Worm (Caenorhabditis elegans) whole organism, late embryonic: ENCODE data around the gene F43G6.4.

Experiments used
- C38D4.7 ChIP-seq: fragments of 200-800 bp; sonication (Bioruptor generic); optimal IDR thresholded peaks from 2 replicates; lab custom pipeline; 2018; ENCODE audit warnings: mild to moderate bottlenecking, missing genetic modification characterization, moderate library complexity, missing compliant biosample characterization
- ahr-1 ChIP-seq: sonication (generic microtip); optimal IDR thresholded peaks from 2 replicates; lab custom pipeline; 2016; ENCODE audit warnings: missing genetic modification characterization, missing compliant biosample characterization
- ceh-18 ChIP-seq: sonication (generic microtip); optimal IDR thresholded peaks from 2 replicates; lab custom pipeline; 2016; ENCODE audit warnings: missing genetic modification characterization, missing compliant biosample characterization
- ceh-2 ChIP-seq: sonication (generic microtip); optimal IDR thresholded peaks from 2 replicates; lab custom pipeline; 2016; ENCODE audit warnings: missing genotype, missing genetic modification characterization, missing compliant biosample characterization
- ceh-22 ChIP-seq: sonication (generic microtip); optimal IDR thresholded peaks from 2 replicates; lab custom pipeline; 2017; ENCODE audit warnings: missing biosample characterization, missing genetic modification characterization
- ceh-30 ChIP-seq: fragments of 150-350 bp; optimal IDR thresholded peaks from 2 replicates; lab custom pipeline; 2014; ENCODE audit warnings: missing biosample characterization, missing genetic modification characterization
- ceh-31 ChIP-seq: sonication (generic microtip); optimal IDR thresholded peaks from 2 replicates; lab custom pipeline; 2016; ENCODE audit warnings: missing genetic modification characterization, missing compliant biosample characterization
- ceh-34 ChIP-seq: sonication (generic microtip); optimal IDR thresholded peaks from 2 replicates; lab custom pipeline; 2016; ENCODE audit warnings: mild to moderate bottlenecking, missing genetic modification characterization, missing compliant biosample characterization
- ceh-45 ChIP-seq: fragments of 200-800 bp; sonication (Bioruptor generic); IDR thresholded peaks from 2 replicates; pipeline ENCODE4 v1.3.6; 2022; ENCODE audit warnings: missing genetic modification reagents, missing genetic modification characterization, missing compliant biosample characterization
- ceh-6 ChIP-seq: fragments of 200-800 bp; sonication (Bioruptor generic); optimal IDR thresholded peaks from 2 replicates; lab custom pipeline; 2018; ENCODE audit warnings: mild to moderate bottlenecking, missing genetic modification characterization, missing compliant biosample characterization
- ceh-9 ChIP-seq: sonication (generic microtip); optimal IDR thresholded peaks from 2 replicates; lab custom pipeline; 2016; ENCODE audit warnings: mild to moderate bottlenecking, missing genetic modification characterization, inconsistent platforms, missing compliant biosample characterization
- che-1 ChIP-seq: sonication (generic microtip); optimal IDR thresholded peaks from 2 replicates; lab custom pipeline; 2016; ENCODE audit warnings: mild to moderate bottlenecking, missing genetic modification characterization, missing compliant biosample characterization
- elt-2 ChIP-seq: sonication (generic microtip); optimal IDR thresholded peaks from 2 replicates; lab custom pipeline; 2016; ENCODE audit warnings: missing genetic modification reagents, missing genetic modification characterization, missing compliant biosample characterization
- elt-4 ChIP-seq: sonication (generic microtip); optimal IDR thresholded peaks from 2 replicates; lab custom pipeline; 2016; ENCODE audit warnings: missing genetic modification characterization, missing compliant biosample characterization
- ets-4 ChIP-seq: sonication (generic microtip); optimal IDR thresholded peaks from 2 replicates; lab custom pipeline; 2016; ENCODE audit warnings: missing genetic modification characterization, missing compliant biosample characterization
- eyg-1 ChIP-seq: sonication (generic microtip); optimal IDR thresholded peaks from 2 replicates; lab custom pipeline; 2016; ENCODE audit warnings: missing genotype, missing genetic modification characterization, missing compliant biosample characterization
- fax-1 ChIP-seq: sonication (generic microtip); optimal IDR thresholded peaks from 2 replicates; lab custom pipeline; 2016; ENCODE audit warnings: missing genotype, missing genetic modification characterization, missing compliant biosample characterization
- fkh-6 ChIP-seq: sonication (generic microtip); optimal IDR thresholded peaks from 2 replicates; lab custom pipeline; 2016; ENCODE audit warnings: missing genetic modification characterization, missing compliant biosample characterization
- gmeb-2 ChIP-seq: sonication (generic microtip); optimal IDR thresholded peaks from 2 replicates; lab custom pipeline; 2016; ENCODE audit warnings: missing genetic modification characterization, inconsistent platforms, missing compliant biosample characterization
- hlh-15 ChIP-seq: sonication (generic microtip); optimal IDR thresholded peaks from 2 replicates; lab custom pipeline; 2016; ENCODE audit warnings: missing genetic modification characterization, missing compliant biosample characterization
- hlh-30 ChIP-seq: sonication (generic microtip); optimal IDR thresholded peaks from 2 replicates; lab custom pipeline; 2017; ENCODE audit warnings: antibody characterized with exemption, missing genetic modification characterization, missing compliant biosample characterization; ENCODE audit not compliant: insufficient read depth
- hlh-8 ChIP-seq: sonication (generic microtip); optimal IDR thresholded peaks from 2 replicates; lab custom pipeline; 2016; ENCODE audit warnings: missing genotype, missing genetic modification characterization, missing compliant biosample characterization
- lim-6 ChIP-seq: sonication (generic microtip); optimal IDR thresholded peaks from 2 replicates; lab custom pipeline; 2016; ENCODE audit warnings: missing genetic modification characterization, missing compliant biosample characterization
- madf-2 ChIP-seq: sonication (generic microtip); optimal IDR thresholded peaks from 2 replicates; lab custom pipeline; 2017; ENCODE audit warnings: missing genetic modification characterization, missing compliant biosample characterization
- nhr-11 ChIP-seq: fragments of 150-350 bp; optimal IDR thresholded peaks from 2 replicates; lab custom pipeline; 2014; ENCODE audit warnings: missing biosample characterization, missing genetic modification characterization
- npax-4 ChIP-seq: sonication (generic microtip); optimal IDR thresholded peaks from 2 replicates; lab custom pipeline; 2016; ENCODE audit warnings: missing genetic modification characterization, missing compliant biosample characterization
- pag-3 ChIP-seq: sonication (generic microtip); optimal IDR thresholded peaks from 2 replicates; lab custom pipeline; 2016; ENCODE audit warnings: missing compliant biosample characterization, missing genetic modification characterization, borderline replicate concordance
- pax-1 ChIP-seq: fragments of 150-350 bp; optimal IDR thresholded peaks from 2 replicates; lab custom pipeline; 2014; ENCODE audit warnings: missing biosample characterization, missing genetic modification characterization
- pqm-1 ChIP-seq: sonication (generic microtip); optimal IDR thresholded peaks from 2 replicates; lab custom pipeline; 2016; ENCODE audit warnings: missing genetic modification characterization, missing compliant biosample characterization
- pros-1 ChIP-seq: fragments of 150-350 bp; optimal IDR thresholded peaks from 2 replicates; lab custom pipeline; 2014; ENCODE audit warnings: missing biosample characterization, missing genetic modification reagents, missing genetic modification characterization
- rnt-1 ChIP-seq: sonication (generic microtip); optimal IDR thresholded peaks from 2 replicates; lab custom pipeline; 2016; ENCODE audit warnings: missing genetic modification characterization, missing compliant biosample characterization
- sdc-2 ChIP-seq: sonication (generic microtip); optimal IDR thresholded peaks from 2 replicates; lab custom pipeline; 2016; ENCODE audit warnings: missing genotype, missing genetic modification characterization, missing compliant biosample characterization
- sox-2 ChIP-seq: fragments of 200-800 bp; sonication (Bioruptor generic); IDR thresholded peaks from 2 replicates; pipeline ENCODE4 v1.3.6; 2022; ENCODE audit warnings: missing genetic modification reagents, missing genetic modification characterization, missing compliant biosample characterization
- tbx-2 ChIP-seq: sonication (generic microtip); optimal IDR thresholded peaks from 2 replicates; lab custom pipeline; 2016; ENCODE audit warnings: missing genetic modification characterization, missing compliant biosample characterization
- tbx-7 ChIP-seq: sonication (generic microtip); optimal IDR thresholded peaks from 2 replicates; lab custom pipeline; 2016; ENCODE audit warnings: missing genotype, missing genetic modification characterization, missing compliant biosample characterization
- unc-55 ChIP-seq: sonication (generic microtip); optimal IDR thresholded peaks from 2 replicates; lab custom pipeline; 2017; ENCODE audit warnings: missing biosample characterization, missing genetic modification reagents, missing genetic modification characterization

F43G6.4 gene

DNA sequence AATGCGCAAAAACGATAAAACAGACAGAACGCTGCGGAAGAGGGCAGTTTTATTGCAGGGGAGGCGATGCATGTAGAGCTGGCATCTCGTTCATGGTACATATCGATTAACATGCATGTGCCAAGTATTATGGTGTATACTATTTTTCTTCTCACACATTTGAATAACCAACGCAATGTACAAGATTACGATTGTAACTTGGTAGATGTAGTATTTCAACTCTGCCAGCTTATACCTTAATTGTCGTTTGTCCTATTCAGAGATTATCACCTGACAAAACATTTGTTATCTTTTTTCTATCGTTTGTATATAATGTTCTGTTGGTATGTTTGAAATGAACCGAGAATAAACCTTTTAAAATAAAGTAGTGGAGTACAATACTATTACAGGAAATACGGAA, 39.4 kb downstream of the F43G6.4 start, which contains the start of gene pes-5:
Gene pes-5, minus strand, starts transcription at position 101 of the 400 bp plus-strand sequence.
- TF ChIP-seq tbx-2 (tag; lab: Kevin White, UChicago) = no peak
- no peak for TF ChIP-seq ahr-1 (tag; lab: Kevin White, UChicago)
- TF ChIP-seq nhr-11 (tag; lab: Kevin White, UChicago) = no peak
- no peak for TF ChIP-seq che-1 (tag; lab: Kevin White, UChicago)
- TF ChIP-seq rnt-1 (tag; lab: Kevin White, UChicago) = no peak
- no peak for TF ChIP-seq ceh-2
- no peak for TF ChIP-seq tbx-7 (tag; lab: Kevin White, UChicago)
- no peak for TF ChIP-seq pqm-1 (tag; lab: Kevin White, UChicago)
- no peak for TF ChIP-seq ceh-18 (tag; lab: Kevin White, UChicago)

DNA sequence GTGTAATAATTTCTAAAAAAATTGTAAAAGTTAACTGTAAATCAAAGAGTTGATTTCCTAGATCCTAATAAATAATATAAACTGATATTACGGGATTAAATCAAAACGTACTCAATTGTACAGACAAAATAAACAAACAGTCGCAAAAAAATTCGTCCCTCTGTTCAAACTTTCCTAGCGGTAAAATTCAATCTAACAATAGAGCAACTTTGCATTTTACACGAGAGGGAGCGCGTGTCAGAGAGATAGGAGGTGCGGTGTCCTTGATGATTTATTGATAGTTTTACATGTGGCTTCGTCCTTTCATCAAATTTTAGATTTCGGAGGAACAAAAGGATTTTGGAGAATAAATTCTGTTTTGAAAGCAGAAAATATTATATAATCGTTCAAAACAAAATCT, 40.0 kb downstream of the F43G6.4 start:
- TF ChIP-seq pag-3 (tag; lab: Kevin White, UChicago) = no peak
- TF ChIP-seq npax-4 (tag; lab: Kevin White, UChicago) = no peak
- no peak for TF ChIP-seq pros-1 (tag; lab: Kevin White, UChicago)
- TF ChIP-seq unc-55 (GFP tag; lab: Kevin White, UChicago) = peak; percentile 16

DNA sequence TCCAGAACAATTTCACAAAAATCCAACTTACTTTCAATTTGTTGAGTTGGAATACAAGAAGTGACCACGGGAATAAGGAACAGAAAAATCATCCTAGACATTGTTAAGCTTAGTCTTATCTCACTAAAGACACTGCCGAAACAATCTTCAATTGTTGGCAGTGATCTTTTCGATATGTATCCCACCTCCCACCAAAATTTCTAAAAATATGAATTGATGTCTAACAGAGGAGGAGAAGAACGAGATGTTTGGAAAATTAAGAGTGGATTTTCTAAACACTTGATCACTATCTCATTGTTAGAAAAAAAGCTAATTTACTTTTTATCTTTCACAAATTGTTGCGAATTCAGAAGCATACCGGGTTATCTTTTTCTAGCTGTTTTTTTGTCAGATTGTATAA, 41.9 kb downstream of the F43G6.4 start, which contains the start of gene clec-144:
Gene clec-144, minus strand, starts transcription at position 101 of the 400 bp plus-strand sequence.
- TF ChIP-seq pqm-1 (tag; lab: Kevin White, UChicago) = no peak
- TF ChIP-seq pax-1 (tag; lab: Kevin White, UChicago) = no peak
- no peak for TF ChIP-seq ets-4 (tag; lab: Kevin White, UChicago)
- TF ChIP-seq fkh-6 (tag; lab: Kevin White, UChicago) = no peak
- TF ChIP-seq tbx-7 (tag; lab: Kevin White, UChicago) = no peak
- no peak for TF ChIP-seq ceh-6 (GFP tag; lab: Kevin White, UChicago)
- no peak for TF ChIP-seq ceh-9 (tag; lab: Kevin White, UChicago)
- TF ChIP-seq elt-4 (tag; lab: Kevin White, UChicago) = no peak
- TF ChIP-seq pros-1 (tag; lab: Kevin White, UChicago) = no peak
- no peak for TF ChIP-seq ceh-18 (tag; lab: Kevin White, UChicago)
- TF ChIP-seq ceh-34 (tag; lab: Kevin White, UChicago) = no peak
- no peak for TF ChIP-seq gmeb-2 (tag; lab: Kevin White, UChicago)
- TF ChIP-seq eyg-1 = no peak
- TF ChIP-seq ceh-22 (tag; lab: Kevin White, UChicago) = no peak

DNA sequence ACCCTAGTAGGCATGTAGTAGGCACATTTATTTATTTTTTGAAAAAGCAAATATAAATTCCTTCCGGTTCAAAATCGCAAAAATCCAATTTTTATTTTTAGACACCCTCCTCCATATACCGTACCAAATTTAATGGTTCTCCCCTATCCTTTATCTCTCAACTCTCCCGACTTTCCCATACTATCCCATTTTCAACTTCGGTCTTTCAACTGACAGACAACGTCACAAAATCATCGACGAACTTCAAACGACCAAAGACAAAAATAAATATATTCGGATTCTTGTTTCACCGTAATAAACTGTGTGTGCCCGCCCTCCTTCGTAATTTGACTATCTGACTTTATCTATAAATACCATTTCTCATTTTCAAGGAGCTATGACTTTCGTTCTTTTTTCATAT, 44.6 kb downstream of the F43G6.4 start, which contains the start of gene T27D12.6:
Gene T27D12.6, plus strand, starts transcription at position 301 of the 400 bp plus-strand sequence.
- no peak for TF ChIP-seq ceh-30 (tag; lab: Kevin White, UChicago)
- TF ChIP-seq hlh-30 (tag; lab: Kevin White, UChicago) = no peak
- no peak for TF ChIP-seq hlh-8 (tag; lab: Kevin White, UChicago)
- TF ChIP-seq madf-2 = no peak
- TF ChIP-seq ceh-31 (tag; lab: Kevin White, UChicago) = no peak
- no peak for TF ChIP-seq sox-2 (GFP tag; lab: Robert Waterston, UW)
- TF ChIP-seq elt-2 (tag; lab: Kevin White, UChicago) = no peak
- TF ChIP-seq fax-1 (tag; lab: Kevin White, UChicago) = no peak
- TF ChIP-seq nhr-11 (tag; lab: Kevin White, UChicago) = no peak
- TF ChIP-seq ceh-45 (GFP tag; lab: Robert Waterston, UW) = no peak
- no peak for TF ChIP-seq lim-6 (tag; lab: Kevin White, UChicago)
- TF ChIP-seq hlh-15 (tag; lab: Kevin White, UChicago) = no peak
- no peak for TF ChIP-seq sdc-2 (tag; lab: Kevin White, UChicago)
- no peak for TF ChIP-seq npax-4 (tag; lab: Kevin White, UChicago)
- no peak for TF ChIP-seq C38D4.7 (GFP tag; lab: Kevin White, UChicago)
- TF ChIP-seq, all 69 proteins: peak for 0
